Worm (Caenorhabditis elegans) whole organism, L4 larva: ENCODE results near the gene odd-1.

Experiments used
- D1046.2 ChIP-seq: fragments of 200-800 bp; sonication (Bioruptor generic); IDR thresholded peaks from 2 replicates; pipeline ENCODE4 v1.3.6; 2022; ENCODE audit warnings: missing genetic modification characterization, missing compliant biosample characterization
- F26F4.8 ChIP-seq: fragments of 200-800 bp; sonication (Bioruptor generic); conservative IDR thresholded peaks from 2 replicates; pipeline ENCODE4 v1.3.6; 2022; ENCODE audit warnings: missing genetic modification characterization, missing compliant biosample characterization
- R02D3.7 ChIP-seq: fragments of 150-350 bp; sonication (generic microtip); optimal IDR thresholded peaks from 3 replicates; lab custom pipeline; 2014; ENCODE audit warnings: missing biosample characterization, missing genetic modification characterization
- T20F7.1 ChIP-seq: fragments of 200-800 bp; sonication (Bioruptor generic); optimal IDR thresholded peaks from 2 replicates; lab custom pipeline; 2018; ENCODE audit warnings: mild to moderate bottlenecking, missing genetic modification characterization, missing compliant biosample characterization
- T26A8.4 ChIP-seq: fragments of 200-800 bp; sonication (Bioruptor generic); IDR thresholded peaks from 2 replicates; pipeline ENCODE4 v1.3.6; 2022; ENCODE audit warnings: missing genetic modification characterization, missing compliant biosample characterization
- Y105C5A.15 ChIP-seq: fragments of 200-800 bp; sonication (Bioruptor generic); IDR thresholded peaks from 2 replicates; pipeline ENCODE4 v1.3.6; 2022; ENCODE audit warnings: missing genetic modification characterization, missing compliant biosample characterization
- Y48G9A.11 ChIP-seq: fragments of 200-800 bp; sonication (Bioruptor generic); IDR thresholded peaks from 2 replicates; pipeline ENCODE4 v1.3.6; 2022; ENCODE audit warnings: missing genetic modification reagents, missing genetic modification characterization, missing compliant biosample characterization
- ZK337.2 ChIP-seq: fragments of 200-800 bp; sonication (Bioruptor generic); IDR thresholded peaks from 2 replicates; pipeline ENCODE4 v1.3.6; 2022; ENCODE audit warnings: missing genetic modification reagents, missing genetic modification characterization, missing compliant biosample characterization
- arid-1 ChIP-seq: fragments of 200-800 bp; sonication (Bioruptor generic); conservative IDR thresholded peaks from 2 replicates; pipeline ENCODE4 v1.3.6; 2022; ENCODE audit warnings: missing genetic modification reagents, missing genetic modification characterization, missing compliant biosample characterization
- attf-4 ChIP-seq: sonication (generic microtip); optimal IDR thresholded peaks from 3 replicates; lab custom pipeline; 2017; ENCODE audit warnings: missing biosample characterization, missing genetic modification characterization
- ceh-44 ChIP-seq: fragments of 200-800 bp; sonication (Bioruptor generic); IDR thresholded peaks from 2 replicates; pipeline ENCODE4 v1.3.6; 2022; ENCODE audit warnings: missing genetic modification reagents, missing genetic modification characterization, missing compliant biosample characterization
- ceh-62 ChIP-seq: sonication (generic microtip); optimal IDR thresholded peaks from 2 replicates; lab custom pipeline; 2017; ENCODE audit warnings: missing biosample characterization, missing genetic modification characterization
- ctbp-1 ChIP-seq: fragments of 200-800 bp; sonication (Bioruptor generic); IDR thresholded peaks from 2 replicates; pipeline ENCODE4 v1.3.6; 2022; ENCODE audit warnings: missing genetic modification reagents, missing genetic modification characterization, missing compliant biosample characterization
- daf-16 ChIP-seq, 3 experiments: sonication (generic microtip); optimal IDR thresholded peaks; 2 replicates each; lab custom pipeline; 2016 to 2017; ENCODE audit warnings: missing genetic modification characterization in 3 of 3, missing genetic modification reagents in 3 of 3, mild to moderate bottlenecking in 2 of 3, missing compliant biosample characterization in 2 of 3, missing biosample characterization in 1 of 3, moderate library complexity in 1 of 3
- dmd-6 ChIP-seq: fragments of 200-800 bp; sonication (Bioruptor generic); IDR thresholded peaks from 2 replicates; pipeline ENCODE4 v1.3.6; 2022; ENCODE audit warnings: missing genetic modification reagents, missing genetic modification characterization, missing compliant biosample characterization
- dmd-8 ChIP-seq: fragments of 200-800 bp; sonication (Bioruptor generic); IDR thresholded peaks from 2 replicates; pipeline ENCODE4 v1.3.6; 2022; ENCODE audit warnings: missing genetic modification characterization, missing compliant biosample characterization
- dpl-1 ChIP-seq: fragments of 150-350 bp; optimal IDR thresholded peaks from 2 replicates; lab custom pipeline; 2014; ENCODE audit warnings: missing biosample characterization, missing genetic modification reagents, missing genetic modification characterization
- duxl-1 ChIP-seq: sonication (generic microtip); optimal IDR thresholded peaks from 2 replicates; lab custom pipeline; 2016; ENCODE audit warnings: mild to moderate bottlenecking, missing genetic modification characterization, moderate library complexity, missing compliant biosample characterization; ENCODE audit not compliant: poor library complexity
- dve-1 ChIP-seq: sonication (generic microtip); optimal IDR thresholded peaks from 2 replicates; lab custom pipeline; 2017; ENCODE audit warnings: antibody characterized with exemption, mild to moderate bottlenecking, missing genetic modification characterization, missing compliant biosample characterization; ENCODE audit not compliant: insufficient read depth
- fkh-10 ChIP-seq: fragments of 150-350 bp; optimal IDR thresholded peaks from 2 replicates; lab custom pipeline; 2014; ENCODE audit warnings: missing biosample characterization, missing genetic modification reagents, missing genetic modification characterization
- hlh-11 ChIP-seq: fragments of 200-800 bp; sonication (Bioruptor generic); optimal IDR thresholded peaks from 2 replicates; lab custom pipeline; 2018; ENCODE audit warnings: mild to moderate bottlenecking, missing genetic modification characterization, missing compliant biosample characterization
- hlh-30 ChIP-seq: sonication (generic microtip); optimal IDR thresholded peaks from 2 replicates; lab custom pipeline; 2017; ENCODE audit warnings: antibody characterized with exemption, mild to moderate bottlenecking, missing genetic modification characterization, missing compliant biosample characterization; ENCODE audit not compliant: insufficient read depth
- lim-7 ChIP-seq: fragments of 200-800 bp; sonication (Bioruptor generic); IDR thresholded peaks from 2 replicates; pipeline ENCODE4 v1.3.6; 2022; ENCODE audit warnings: missing genetic modification characterization, missing compliant biosample characterization
- lin-13 ChIP-seq: fragments of 150-350 bp; optimal IDR thresholded peaks from 2 replicates; lab custom pipeline; 2014; ENCODE audit warnings: missing biosample characterization, missing genetic modification reagents, missing genetic modification characterization
- lin-29 ChIP-seq: fragments of 200-800 bp; sonication (Bioruptor generic); IDR thresholded peaks from 2 replicates; pipeline ENCODE4 v1.3.6; 2022; ENCODE audit warnings: missing genetic modification reagents, missing genetic modification characterization, missing compliant biosample characterization
- lin-38 ChIP-seq: fragments of 200-800 bp; sonication (Bioruptor generic); IDR thresholded peaks from 2 replicates; pipeline ENCODE4 v1.3.6; 2022; ENCODE audit warnings: missing genetic modification reagents, missing genetic modification characterization, missing compliant biosample characterization
- madf-5 ChIP-seq, 2 experiments: fragments of 200-800 bp; sonication (Bioruptor generic); IDR thresholded peaks; 2 replicates each; pipeline ENCODE4 v1.3.6; 2022; ENCODE audit warnings: missing compliant biosample characterization in 2 of 2, missing genetic modification characterization in 2 of 2
- madf-9 ChIP-seq: fragments of 200-800 bp; sonication (Bioruptor generic); conservative IDR thresholded peaks from 2 replicates; pipeline ENCODE4 v1.3.6; 2022; ENCODE audit warnings: missing genetic modification reagents, missing genetic modification characterization, missing compliant biosample characterization
- mdl-1 ChIP-seq, 2 experiments: fragments of 150-350 bp in 1 of 2; sonication (generic microtip) in 1 of 2; optimal IDR thresholded peaks; 2 replicates each; lab custom pipeline; 2014 to 2017; ENCODE audit warnings: missing biosample characterization in 2 of 2, missing genetic modification characterization in 2 of 2
- mep-1 ChIP-seq: fragments of 150-350 bp; sonication (generic microtip); optimal IDR thresholded peaks from 3 replicates; lab custom pipeline; 2014; ENCODE audit warnings: missing biosample characterization, missing genetic modification characterization
- mes-2 ChIP-seq: sonication (generic microtip); optimal IDR thresholded peaks from 2 replicates; lab custom pipeline; 2016; ENCODE audit warnings: missing genotype, mild to moderate bottlenecking, missing genetic modification characterization, missing compliant biosample characterization; ENCODE audit not compliant: poor library complexity, severe bottlenecking
- mxl-3 ChIP-seq: fragments of 200-800 bp; sonication (Bioruptor generic); optimal IDR thresholded peaks from 2 replicates; lab custom pipeline; 2018; ENCODE audit warnings: mild to moderate bottlenecking, missing genetic modification characterization, missing compliant biosample characterization
- nhr-10 ChIP-seq: fragments of 150-350 bp; optimal IDR thresholded peaks from 2 replicates; lab custom pipeline; 2014; ENCODE audit warnings: missing biosample characterization, missing genetic modification characterization
- nhr-25 ChIP-seq: sonication (generic microtip); optimal IDR thresholded peaks from 2 replicates; lab custom pipeline; 2017; ENCODE audit warnings: missing genetic modification characterization, mild to moderate bottlenecking, missing compliant biosample characterization, antibody characterized with exemption, moderate library complexity, borderline replicate concordance; ENCODE audit not compliant: insufficient read depth
- nhr-28 ChIP-seq: fragments of 150-350 bp; optimal IDR thresholded peaks from 2 replicates; lab custom pipeline; 2014; ENCODE audit warnings: missing biosample characterization, missing genetic modification characterization
- nhr-6 ChIP-seq: fragments of 150-350 bp; optimal IDR thresholded peaks from 2 replicates; lab custom pipeline; 2014; ENCODE audit warnings: missing biosample characterization, missing genetic modification characterization
- php-3 ChIP-seq: fragments of 200-800 bp; sonication (Bioruptor generic); IDR thresholded peaks from 2 replicates; pipeline ENCODE4 v1.3.6; 2022; ENCODE audit warnings: missing genetic modification reagents, missing genetic modification characterization, missing compliant biosample characterization
- rbr-2 ChIP-seq: sonication (generic microtip); optimal IDR thresholded peaks from 2 replicates; lab custom pipeline; 2016; ENCODE audit warnings: missing genotype, missing genetic modification characterization, missing compliant biosample characterization
- saeg-2 ChIP-seq: fragments of 200-800 bp; sonication (Bioruptor generic); IDR thresholded peaks from 2 replicates; pipeline ENCODE4 v1.3.6; 2022; ENCODE audit warnings: missing genetic modification reagents, missing genetic modification characterization, missing compliant biosample characterization
- snpc-4 ChIP-seq: fragments of 150-350 bp; optimal IDR thresholded peaks from 2 replicates; lab custom pipeline; 2014; ENCODE audit warnings: missing biosample characterization, missing genetic modification characterization
- spr-1 ChIP-seq: sonication (generic microtip); optimal IDR thresholded peaks from 2 replicates; lab custom pipeline; 2016; ENCODE audit warnings: mild to moderate bottlenecking, missing genetic modification characterization, missing compliant biosample characterization
- tag-97 ChIP-seq: fragments of 200-800 bp; sonication (Bioruptor generic); IDR thresholded peaks from 2 replicates; pipeline ENCODE4 v1.3.6; 2022; ENCODE audit warnings: missing genetic modification characterization, missing compliant biosample characterization
- unc-62 ChIP-seq, 3 experiments: fragments of 150-350 bp in 1 of 3; sonication (generic microtip); optimal IDR thresholded peaks in 2 of 3; peaks in 1 of 3; 1 replicate in 1 of 3; 2 replicates in 2 of 3; lab custom pipeline; 2014 to 2017; ENCODE audit warnings: missing biosample characterization in 3 of 3, missing genetic modification characterization in 3 of 3, missing genetic modification reagents in 3 of 3, missing genotype in 1 of 3
- zfp-2 ChIP-seq: sonication (generic microtip); optimal IDR thresholded peaks from 2 replicates; lab custom pipeline; 2016; ENCODE audit warnings: mild to moderate bottlenecking, missing genetic modification characterization, missing compliant biosample characterization
- zip-2 ChIP-seq: fragments of 150-350 bp; optimal IDR thresholded peaks from 2 replicates; lab custom pipeline; 2014; ENCODE audit warnings: missing biosample characterization, missing genetic modification characterization
- ztf-11 ChIP-seq: fragments of 150-350 bp; optimal IDR thresholded peaks from 2 replicates; lab custom pipeline; 2014; ENCODE audit warnings: missing biosample characterization, missing genetic modification characterization

Gene odd-1

ce11 chrIII:7073801-7074386 is 34.2 kb upstream of the odd-1 start, which contains the start of gene ZK418.5:
TSS of gene ZK418.5 (minus strand) at chrIII:7073851.
- no peak for TF ChIP-seq spr-1 (tag; lab: Kevin White, UChicago)
- no peak for TF ChIP-seq dmd-8 (GFP tag; lab: Robert Waterston, UW)
- peak; percentile 25 for TF ChIP-seq T20F7.1
- no peak for TF ChIP-seq mes-2 (tag; lab: Kevin White, UChicago)
- TF ChIP-seq lim-7 (GFP tag; lab: Robert Waterston, UW), result no peak
- no peak for TF ChIP-seq madf-9 (GFP tag; lab: Robert Waterston, UW)
- no peak for TF ChIP-seq php-3 (GFP tag; lab: Robert Waterston, UW)
- TF ChIP-seq mxl-3 (GFP tag; lab: Kevin White, UChicago), result no peak
- TF ChIP-seq zip-2 (tag; lab: Kevin White, UChicago), result no peak
- peak; percentile 95 for TF ChIP-seq dpl-1 (GFP tag; lab: Kevin White, UChicago)
- no peak for TF ChIP-seq T26A8.4
- no peak for TF ChIP-seq tag-97 (GFP tag; lab: Robert Waterston, UW)
- peak; percentile 29 for TF ChIP-seq nhr-28 (tag; lab: Kevin White, UChicago)
- no peak for TF ChIP-seq hlh-11 (tag; lab: Kevin White, UChicago)
- TF ChIP-seq F26F4.8 (GFP tag; lab: Robert Waterston, UW), result no peak
- no peak for TF ChIP-seq fkh-10 (GFP tag; lab: Kevin White, UChicago)
- TF ChIP-seq ceh-62 (tag; lab: Kevin White, UChicago), result no peak
- peak in 1 of 2 experiments; percentile 92 for TF ChIP-seq unc-62 (GFP tag; optimal IDR thresholded peaks at IDR 0.05 in 1 of 2; lab: Kevin White, UChicago)
- TF ChIP-seq unc-62 (tag; optimal IDR thresholded peaks at IDR 0.05; lab: Kevin White, UChicago), result no peak
- TF ChIP-seq daf-16 (GFP tag; optimal IDR thresholded peaks at IDR 0.05; lab: Kevin White, UChicago), result no peak
- peak; percentile 12 for TF ChIP-seq daf-16 (tag; optimal IDR thresholded peaks at IDR 0.05; lab: Kevin White, UChicago)
- peak; percentile 24 for TF ChIP-seq rbr-2
- 0 out of 2 replicates have a peak, but pooled peaks have one; percentile 9 for TF ChIP-seq dmd-6 (GFP tag; lab: Robert Waterston, UW)
- no peak for TF ChIP-seq arid-1 (GFP tag; lab: Robert Waterston, UW)
- peak; percentile 50 for TF ChIP-seq nhr-6 (tag; lab: Kevin White, UChicago)
- peak; percentile 34 for TF ChIP-seq mep-1 (tag; lab: Kevin White, UChicago)
- TF ChIP-seq hlh-30 (tag; lab: Kevin White, UChicago), result peak; percentile 54
- TF ChIP-seq lin-13, result no peak
- TF ChIP-seq ceh-44, result no peak
- peak; percentile 95 for TF ChIP-seq lin-38 (GFP tag; lab: Robert Waterston, UW)
- no peak for TF ChIP-seq zfp-2 (tag; lab: Kevin White, UChicago)
- TF ChIP-seq nhr-10 (tag; lab: Kevin White, UChicago), result no peak
- no peak for TF ChIP-seq ZK337.2 (GFP tag; lab: Robert Waterston, UW)
- TF ChIP-seq, all 104 proteins: peak for 11

DNA sequence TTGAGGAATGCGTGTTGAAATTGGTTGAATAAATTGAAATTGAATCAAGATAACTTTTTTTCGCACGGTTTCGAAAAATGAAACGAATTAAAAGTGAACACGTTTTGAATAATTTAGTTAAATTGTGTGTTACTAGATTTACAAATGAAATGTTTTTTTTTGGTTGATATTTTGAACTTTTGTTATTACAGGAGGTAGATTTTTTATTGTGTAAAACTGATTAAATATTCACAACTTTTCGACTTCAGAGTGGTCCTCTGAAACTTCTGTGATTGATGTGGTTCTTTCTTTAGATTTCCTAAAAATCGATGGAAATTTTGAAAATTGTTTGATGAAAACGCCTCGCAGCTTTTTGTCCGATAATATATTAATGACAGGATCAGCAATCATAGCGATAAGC is 31.7 kb upstream of the odd-1 start, which contains the start of gene ZK418.13:
Gene ZK418.13 (minus strand): TSS at position 101 of the 400 bp plus-strand sequence.
- TF ChIP-seq Y105C5A.15 (GFP tag; lab: Robert Waterston, UW), result no peak
- TF ChIP-seq hlh-30 (tag; lab: Kevin White, UChicago), result no peak
- TF ChIP-seq ZK337.2 (GFP tag; lab: Robert Waterston, UW), result no peak
- TF ChIP-seq R02D3.7 (tag; lab: Kevin White, UChicago), result no peak
- TF ChIP-seq saeg-2, result no peak
- no peak for TF ChIP-seq Y48G9A.11
- no peak for TF ChIP-seq ztf-11 (tag; lab: Kevin White, UChicago)
- no peak for TF ChIP-seq madf-5 (GFP tag; IDR thresholded peaks at IDR 0.05; lab: Robert Waterston, UW)
- no peak for TF ChIP-seq mdl-1 (tag; optimal IDR thresholded peaks at IDR 0.05; lab: Kevin White, UChicago)
- TF ChIP-seq snpc-4 (tag; lab: Kevin White, UChicago), result no peak
- no peak for TF ChIP-seq ctbp-1
- TF ChIP-seq attf-4 (tag; lab: Kevin White, UChicago), result no peak
- TF ChIP-seq nhr-25 (tag; lab: Kevin White, UChicago), result no peak
- TF ChIP-seq duxl-1 (tag; lab: Kevin White, UChicago), result no peak
- no peak for TF ChIP-seq dve-1 (tag; lab: Kevin White, UChicago)
- no peak for TF ChIP-seq nhr-28 (tag; lab: Kevin White, UChicago)
- TF ChIP-seq lin-29 (GFP tag; lab: Robert Waterston, UW), result no peak
- no peak for TF ChIP-seq D1046.2 (GFP tag; lab: Robert Waterston, UW)
